Worm (Caenorhabditis elegans) whole organism, L1 larva: ENCODE measurements around the gene K04C2.2.

Source experiments
- alr-1 ChIP-seq: fragments of 200-800 bp; sonication (Bioruptor generic); optimal IDR thresholded peaks from 2 replicates; lab custom pipeline; 2018; ENCODE audit warnings: borderline replicate concordance, mild to moderate bottlenecking, missing genetic modification characterization, missing compliant biosample characterization
- blmp-1 ChIP-seq: fragments of 150-350 bp; optimal IDR thresholded peaks from 2 replicates; lab custom pipeline; 2014; ENCODE audit warnings: missing biosample characterization, missing genetic modification characterization
- ceh-82 ChIP-seq, 3 experiments: fragments of 150-350 bp in 1 of 3; sonication (generic microtip) in 2 of 3; optimal IDR thresholded peaks; 2 replicates each; lab custom pipeline; 2014 to 2017; ENCODE audit warnings: missing biosample characterization in 3 of 3, missing genetic modification characterization in 3 of 3
- egl-13 ChIP-seq: sonication (generic microtip); optimal IDR thresholded peaks from 2 replicates; lab custom pipeline; 2016; ENCODE audit warnings: missing genotype, missing genetic modification reagents, missing genetic modification characterization, missing compliant biosample characterization
- lin-35 ChIP-seq, 2 experiments: fragments of 150-350 bp; optimal IDR thresholded peaks; 2 replicates each; lab custom pipeline; 2014; ENCODE audit warnings: missing biosample characterization in 2 of 2, missing genetic modification characterization in 2 of 2, missing genetic modification reagents in 2 of 2
- nhr-237 ChIP-seq: fragments of 150-350 bp; optimal IDR thresholded peaks from 2 replicates; lab custom pipeline; 2014; ENCODE audit warnings: missing biosample characterization, missing genetic modification characterization
- nhr-85 ChIP-seq: sonication (generic microtip); peaks from one replicate; lab custom pipeline; 2016; ENCODE audit warnings: missing genetic modification characterization, inconsistent platforms, missing compliant biosample characterization
- sptf-1 ChIP-seq: fragments of 150-350 bp; optimal IDR thresholded peaks from 2 replicates; lab custom pipeline; 2014; ENCODE audit warnings: missing biosample characterization, missing genetic modification characterization
- tbx-2 ChIP-seq: sonication (generic microtip); optimal IDR thresholded peaks from 2 replicates; lab custom pipeline; 2016; ENCODE audit warnings: missing genetic modification characterization, missing compliant biosample characterization
- unc-130 ChIP-seq: fragments of 150-350 bp; optimal IDR thresholded peaks from 2 replicates; lab custom pipeline; 2017; ENCODE audit warnings: missing biosample characterization, missing genetic modification characterization, inconsistent platforms
- ztf-4 ChIP-seq: fragments of 150-350 bp; optimal IDR thresholded peaks from 2 replicates; lab custom pipeline; 2014; ENCODE audit warnings: missing biosample characterization, missing genetic modification characterization

ce11 chrIII:6931896-6932295 lies 42.3 kb downstream of the K04C2.2 start, which contains the start of gene byn-1:
- TF ChIP-seq nhr-85 (tag; lab: Kevin White, UChicago) (no peak), ceh-82 (tag; optimal IDR thresholded peaks at IDR 0.05; lab: Kevin White, UChicago) (no peak), blmp-1 (tag; lab: Kevin White, UChicago) (no peak), egl-13 (tag; lab: Kevin White, UChicago) (no peak), alr-1 (tag; lab: Kevin White, UChicago) (no peak), lin-35 (GFP tag; optimal IDR thresholded peaks at IDR 0.05; lab: Kevin White, UChicago) (no peak), nhr-237 (tag; lab: Kevin White, UChicago) (no peak), unc-130 (no peak), tbx-2 (tag; lab: Kevin White, UChicago) (no peak), sptf-1 (no peak), ztf-4 (no peak)
